Fruit fly (Drosophila melanogaster): ENCODE measurements around the gene CG5151.

DNA sequence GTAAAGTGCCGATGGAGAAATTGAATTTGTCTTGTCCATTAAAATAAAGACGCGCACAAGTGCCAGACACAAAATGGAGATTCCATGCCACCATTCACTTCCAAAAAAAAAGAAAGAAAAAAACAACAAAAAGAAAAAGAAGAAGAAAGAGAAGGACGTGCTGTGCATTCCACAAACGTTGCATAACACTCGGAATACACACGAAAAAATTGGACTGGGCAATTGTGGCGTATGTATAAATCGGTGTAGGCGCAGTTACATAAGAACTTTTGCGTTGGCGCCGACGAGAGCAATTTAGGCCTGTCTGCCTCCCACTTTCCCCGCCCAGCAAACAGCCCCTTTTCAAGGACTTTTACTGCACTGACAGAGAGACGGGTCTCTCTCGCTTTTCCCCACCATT lies 17.2 kb downstream of the CG5151 start:
- no peak for TF ChIP-seq D1 (tag; optimal IDR thresholded peaks at IDR 0.05)
- TF ChIP-seq EcR (GFP tag; optimal IDR thresholded peaks at IDR 0.05): no peak
- no peak for TF ChIP-seq CG9948 (tag; optimal IDR thresholded peaks at IDR 0.05)
